Fruit fly (Drosophila melanogaster): ENCODE results near the gene Srp72.
A peak's percentile ranks its signal among the peaks of the same experiment; 100 is the strongest.

Srp72 gene

dm6 chr3R:20565546-20565948, 23.0 kb upstream of the Srp72 start (continued):
- TF ChIP-seq CG15601 (tag; optimal IDR thresholded peaks at IDR 0.05) (no peak), bbx (GFP tag; IDR thresholded peaks at IDR 0.05; ENCODE audit: partially characterized antibody) (peak; percentile 35; the same call in 1 of the 2 replicates), z (GFP tag; IDR thresholded peaks at IDR 0.05) (peak; percentile 74; the same call in 2 of the 3 replicates), CG3163 (GFP tag; optimal IDR thresholded peaks at IDR 0.05) (peak; percentile 86), grn (GFP tag; optimal IDR thresholded peaks at IDR 0.05) (peak; percentile 76), CG10431 (GFP tag; optimal IDR thresholded peaks at IDR 0.05) (peak; percentile 28), lbe (GFP tag; optimal IDR thresholded peaks at IDR 0.05) (peak; percentile 3), stc (GFP tag; IDR thresholded peaks at IDR 0.05) (no peak), ERR (GFP tag; optimal IDR thresholded peaks at IDR 0.05) (no peak)

DNA sequence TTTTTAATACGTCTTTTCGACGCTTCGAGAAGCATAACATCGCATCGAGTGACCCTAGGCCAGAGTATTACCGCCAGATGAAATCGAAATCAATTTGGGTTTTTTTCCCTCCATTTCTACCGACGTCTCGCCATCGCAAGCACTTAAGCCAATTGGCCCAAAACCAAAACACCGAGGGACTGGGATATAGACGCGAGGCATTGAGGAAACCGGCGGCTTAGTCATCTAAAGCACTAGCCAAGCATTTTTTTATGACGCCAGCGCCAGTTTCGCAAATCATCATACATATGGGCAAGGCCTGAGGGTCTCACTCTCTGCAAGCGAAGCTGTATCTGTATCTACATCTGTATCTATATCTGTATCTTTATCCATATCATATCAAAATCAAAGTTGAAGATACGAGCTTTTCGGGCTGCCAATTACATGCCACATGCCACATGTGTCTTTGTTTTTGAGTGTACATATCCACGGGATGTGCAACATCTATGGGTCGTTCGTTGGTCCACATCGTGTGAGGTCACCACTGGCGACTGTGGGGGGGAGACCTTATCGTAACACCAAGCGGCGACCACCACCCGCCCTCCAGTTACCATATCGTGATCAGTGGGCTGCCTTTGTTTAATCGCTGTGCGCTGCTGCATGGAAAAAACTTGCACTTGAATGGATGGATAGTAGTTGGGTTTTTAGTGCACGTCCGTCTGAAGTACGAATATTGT, 20.8 kb upstream of the Srp72 start:
- TF ChIP-seq zen (tag; optimal IDR thresholded peaks at IDR 0.05) = peak; percentile 39
- no peak for TF ChIP-seq CG8281 (tag; optimal IDR thresholded peaks at IDR 0.05)
- TF ChIP-seq lmd (GFP tag; IDR thresholded peaks at IDR 0.05) = no peak
- TF ChIP-seq CG34376 (GFP tag; optimal IDR thresholded peaks at IDR 0.05) = no peak
- TF ChIP-seq CG4730 (GFP tag; IDR thresholded peaks at IDR 0.05) = no peak
- no peak for TF ChIP-seq grn (GFP tag; optimal IDR thresholded peaks at IDR 0.05)
- no peak for TF ChIP-seq CG17612 (GFP tag; IDR thresholded peaks at IDR 0.05)
- no peak for TF ChIP-seq CG18476 (GFP tag; optimal IDR thresholded peaks at IDR 0.05)
- TF ChIP-seq ci (GFP tag; IDR thresholded peaks at IDR 0.05) = no peak
- TF ChIP-seq crol (GFP tag; IDR thresholded peaks at IDR 0.05) = peak; percentile 62
- TF ChIP-seq sens (GFP tag) = peak; percentile 37
- no peak for TF ChIP-seq Nf-YC (tag; optimal IDR thresholded peaks at IDR 0.05)
- no peak for TF ChIP-seq vnd (GFP tag; IDR thresholded peaks at IDR 0.05; ENCODE audit: partially characterized antibody)
- no peak for TF ChIP-seq bigmax (GFP tag; optimal IDR thresholded peaks at IDR 0.05)
- TF ChIP-seq ftz-f1 (GFP tag; optimal IDR thresholded peaks at IDR 0.05) = no peak
- no peak for TF ChIP-seq CG14860 (GFP tag; IDR thresholded peaks at IDR 0.05; ENCODE audit: partially characterized antibody)
- TF ChIP-seq Aef1 (GFP tag; IDR thresholded peaks at IDR 0.05) = no peak
- TF ChIP-seq sima (GFP tag; optimal IDR thresholded peaks at IDR 0.05) = no peak
- no peak for TF ChIP-seq CG7987 (GFP tag; optimal IDR thresholded peaks at IDR 0.05)
- no peak for TF ChIP-seq Tbp (GFP tag; optimal IDR thresholded peaks at IDR 0.05)
- TF ChIP-seq ato (GFP tag; IDR thresholded peaks at IDR 0.05; ENCODE audit: partially characterized antibody) = no peak
- no peak for TF ChIP-seq CG17568 (GFP tag; optimal IDR thresholded peaks at IDR 0.05)
- TF ChIP-seq Hr78 (GFP tag; optimal IDR thresholded peaks at IDR 0.05) = peak in 1 of 2 experiments; percentile 28
- TF ChIP-seq fd64A (GFP tag; optimal IDR thresholded peaks at IDR 0.05) = no peak
- no peak for TF ChIP-seq CG13123 (GFP tag; optimal IDR thresholded peaks at IDR 0.05)
- peak; percentile 86 for TF ChIP-seq CG13894 (tag; optimal IDR thresholded peaks at IDR 0.05)
- no peak for TF ChIP-seq CG31441 (GFP tag; IDR thresholded peaks at IDR 0.05)
- no peak for TF ChIP-seq jumu (GFP tag; optimal IDR thresholded peaks at IDR 0.05)
- TF ChIP-seq toy (GFP tag; IDR thresholded peaks at IDR 0.05) = no peak
- no peak for TF ChIP-seq dmrt99B (tag; optimal IDR thresholded peaks at IDR 0.05)
- TF ChIP-seq CG12769 (tag; optimal IDR thresholded peaks at IDR 0.05) = peak; percentile 23
- TF ChIP-seq CG14667 (GFP tag; IDR thresholded peaks at IDR 0.05) = no peak
- TF ChIP-seq CG42726 (GFP tag; IDR thresholded peaks at IDR 0.05; ENCODE audit: partially characterized antibody) = no peak
- TF ChIP-seq stwl (tag; optimal IDR thresholded peaks at IDR 0.05) = no peak
- TF ChIP-seq oc (tag; optimal IDR thresholded peaks at IDR 0.05) = peak; percentile 4
- TF ChIP-seq gro (GFP tag; optimal IDR thresholded peaks at IDR 0.05) = no peak
- no peak for TF ChIP-seq CG3163 (GFP tag; optimal IDR thresholded peaks at IDR 0.05)
- TF ChIP-seq jing (GFP tag; optimal IDR thresholded peaks at IDR 0.05) = no peak
- TF ChIP-seq Fer1 (GFP tag; optimal IDR thresholded peaks at IDR 0.05) = no peak
- no peak for TF ChIP-seq D19B (GFP tag; optimal IDR thresholded peaks at IDR 0.05)
- TF ChIP-seq CG8359 (GFP tag; optimal IDR thresholded peaks at IDR 0.05; ENCODE audit: borderline replicate concordance) = no peak
